Fruit fly (Drosophila melanogaster): ENCODE results near the gene CG46025.

The CG46025 gene

dm6 chr2L:7750631-7751161 is 3.3 kb upstream of the CG46025 start:
- no peak for TF ChIP-seq Hr96 (GFP tag; optimal IDR thresholded peaks at IDR 0.05)
- TF ChIP-seq cic (GFP tag; optimal IDR thresholded peaks at IDR 0.05) = no peak
- no peak for TF ChIP-seq CG7045 (GFP tag; optimal IDR thresholded peaks at IDR 0.05)
- no peak for TF ChIP-seq CG12768 (GFP tag; optimal IDR thresholded peaks at IDR 0.05)
- TF ChIP-seq CG14711 (tag; optimal IDR thresholded peaks at IDR 0.05) = no peak
- no peak for TF ChIP-seq CG5204 (GFP tag; optimal IDR thresholded peaks at IDR 0.05)
- TF ChIP-seq CG11617 (GFP tag; optimal IDR thresholded peaks at IDR 0.05) = no peak

- no peak for TF ChIP-seq Crg-1 (GFP tag; optimal IDR thresholded peaks at IDR 0.05)
- no peak for TF ChIP-seq Clk (GFP tag; optimal IDR thresholded peaks at IDR 0.05)
- TF ChIP-seq Mnt (GFP tag; optimal IDR thresholded peaks at IDR 0.05) = no peak
Observed at dm6 chr2L:7753086-7753485, 888 bp upstream of the CG46025 start, which contains the start of gene CG7203. Gene CG7203 (minus strand): TSS chr2L:7753186.

- TF ChIP-seq ovo (GFP tag; optimal IDR thresholded peaks at IDR 0.05) (no peak), CG1620 (GFP tag; optimal IDR thresholded peaks at IDR 0.05) (no peak), pad (GFP tag; optimal IDR thresholded peaks at IDR 0.05) (no peak), cnc (optimal IDR thresholded peaks at IDR 0.05) (no peak), CG5204 (GFP tag; optimal IDR thresholded peaks at IDR 0.05) (no peak), CG11617 (GFP tag; optimal IDR thresholded peaks at IDR 0.05) (no peak), Mnt (GFP tag; optimal IDR thresholded peaks at IDR 0.05) (no peak), Hr96 (GFP tag; optimal IDR thresholded peaks at IDR 0.05) (no peak), Clk (GFP tag; optimal IDR thresholded peaks at IDR 0.05) (no peak)
Observed at dm6 chr2L:7754539-7754938, 565 bp downstream of the CG46025 start.

dm6 chr2L:7756835-7757234 is 2.9 kb downstream of the CG46025 start:
- TF ChIP-seq CG1620 (GFP tag; optimal IDR thresholded peaks at IDR 0.05) = no peak
- TF ChIP-seq CG33017 (tag; optimal IDR thresholded peaks at IDR 0.05) = no peak
- no peak for TF ChIP-seq CG7045 (GFP tag; optimal IDR thresholded peaks at IDR 0.05)
- TF ChIP-seq kay (GFP tag; ENCODE audit: borderline replicate concordance) = no peak
- TF ChIP-seq bab1 (GFP tag; optimal IDR thresholded peaks at IDR 0.05) = no peak
- TF ChIP-seq Mnt (GFP tag; optimal IDR thresholded peaks at IDR 0.05) = no peak
- TF ChIP-seq cnc (optimal IDR thresholded peaks at IDR 0.05) = no peak
- TF ChIP-seq CG11617 (GFP tag; optimal IDR thresholded peaks at IDR 0.05) = no peak
- no peak for TF ChIP-seq cic (GFP tag; optimal IDR thresholded peaks at IDR 0.05)
- no peak for TF ChIP-seq ovo (GFP tag; optimal IDR thresholded peaks at IDR 0.05)
- no peak for TF ChIP-seq CG7101 (tag; optimal IDR thresholded peaks at IDR 0.05)
- no peak for TF ChIP-seq toe (GFP tag; optimal IDR thresholded peaks at IDR 0.05)
- TF ChIP-seq CG14711 (tag; optimal IDR thresholded peaks at IDR 0.05) = no peak
- TF ChIP-seq CG5204 (GFP tag; optimal IDR thresholded peaks at IDR 0.05) = no peak
- no peak for TF ChIP-seq Crg-1 (GFP tag; optimal IDR thresholded peaks at IDR 0.05)

- no peak for TF ChIP-seq toe (GFP tag; optimal IDR thresholded peaks at IDR 0.05)
- TF ChIP-seq CG12768 (GFP tag; optimal IDR thresholded peaks at IDR 0.05) = no peak
- no peak for TF ChIP-seq Hr96 (GFP tag; optimal IDR thresholded peaks at IDR 0.05)
- no peak for TF ChIP-seq pad (GFP tag; optimal IDR thresholded peaks at IDR 0.05)
- TF ChIP-seq cnc (optimal IDR thresholded peaks at IDR 0.05) = no peak
- no peak for TF ChIP-seq Mnt (GFP tag; optimal IDR thresholded peaks at IDR 0.05)
- no peak for TF ChIP-seq cic (GFP tag; optimal IDR thresholded peaks at IDR 0.05)
- no peak for TF ChIP-seq ovo (GFP tag; optimal IDR thresholded peaks at IDR 0.05)
- TF ChIP-seq CG7101 (tag; optimal IDR thresholded peaks at IDR 0.05) = no peak
- TF ChIP-seq kay (GFP tag; ENCODE audit: borderline replicate concordance) = no peak
- TF ChIP-seq Crg-1 (GFP tag; optimal IDR thresholded peaks at IDR 0.05) = no peak
- TF ChIP-seq CG33017 (tag; optimal IDR thresholded peaks at IDR 0.05) = no peak
- no peak for TF ChIP-seq CG7045 (GFP tag; optimal IDR thresholded peaks at IDR 0.05)
- no peak for TF ChIP-seq bab1 (GFP tag; optimal IDR thresholded peaks at IDR 0.05)
- TF ChIP-seq CG5204 (GFP tag; optimal IDR thresholded peaks at IDR 0.05) = no peak
- no peak for TF ChIP-seq Clk (GFP tag; optimal IDR thresholded peaks at IDR 0.05)
- no peak for TF ChIP-seq tj (GFP tag; optimal IDR thresholded peaks at IDR 0.05)
- TF ChIP-seq CG11617 (GFP tag; optimal IDR thresholded peaks at IDR 0.05) = no peak
- TF ChIP-seq CG14711 (tag; optimal IDR thresholded peaks at IDR 0.05) = no peak
- no peak for TF ChIP-seq CG1620 (GFP tag; optimal IDR thresholded peaks at IDR 0.05)
Observed at dm6 chr2L:7767328-7767727, 13.4 kb downstream of the CG46025 start, which contains the start of gene CG7191. Gene CG7191 (plus strand): TSS chr2L:7767628.

- TF ChIP-seq pad (GFP tag; optimal IDR thresholded peaks at IDR 0.05) (no peak), bab1 (GFP tag; optimal IDR thresholded peaks at IDR 0.05) (no peak), Hr96 (GFP tag; optimal IDR thresholded peaks at IDR 0.05) (no peak), Clk (GFP tag; optimal IDR thresholded peaks at IDR 0.05) (no peak), CG14711 (tag; optimal IDR thresholded peaks at IDR 0.05) (no peak), cic (GFP tag; optimal IDR thresholded peaks at IDR 0.05) (no peak), ovo (GFP tag; optimal IDR thresholded peaks at IDR 0.05) (no peak), kay (GFP tag; ENCODE audit: borderline replicate concordance) (no peak), tj (GFP tag; optimal IDR thresholded peaks at IDR 0.05) (no peak), CG1620 (GFP tag; optimal IDR thresholded peaks at IDR 0.05) (no peak), CG7101 (tag; optimal IDR thresholded peaks at IDR 0.05) (no peak), CG33017 (tag; optimal IDR thresholded peaks at IDR 0.05) (no peak), toe (GFP tag; optimal IDR thresholded peaks at IDR 0.05) (no peak), Crg-1 (GFP tag; optimal IDR thresholded peaks at IDR 0.05) (no peak)
Observed at dm6 chr2L:7771891-7772290, 17.9 kb downstream of the CG46025 start.

- TF ChIP-seq CG7101 (tag; optimal IDR thresholded peaks at IDR 0.05) (peak; percentile 0), CG11617 (GFP tag; optimal IDR thresholded peaks at IDR 0.05) (no peak), Clk (GFP tag; optimal IDR thresholded peaks at IDR 0.05) (no peak), cic (GFP tag; optimal IDR thresholded peaks at IDR 0.05) (peak; percentile 65), CG7045 (GFP tag; optimal IDR thresholded peaks at IDR 0.05) (peak; percentile 53)
Observed at dm6 chr2L:7775260-7775659, 21.3 kb downstream of the CG46025 start.

Measured in whole organism, adult.